Worm (Caenorhabditis elegans): ENCODE measurements around the gene F10D2.10.

The F10D2.10 gene

ce11 chrV:7194818-7195217, 38.8 kb upstream of the F10D2.10 start:
- TF ChIP-seq egrh-3 (GFP tag; IDR thresholded peaks at IDR 0.05) (0 out of 2 replicates have a peak, but pooled peaks have one; percentile 22), zfh-2 (GFP tag; conservative IDR thresholded peaks at IDR 0.05) (peak; percentile 66; the same call in 1 of the 2 replicates), cebp-1 (GFP tag; IDR thresholded peaks at IDR 0.05) (no peak), cebp-1 (tag; optimal IDR thresholded peaks at IDR 0.05) (no peak), pbrm-1 (GFP tag; IDR thresholded peaks at IDR 0.05) (0 out of 2 replicates have a peak, but pooled peaks have one; percentile 11)

- TF ChIP-seq mcd-1 (GFP tag; IDR thresholded peaks at IDR 0.05) (no peak), nfya-2 (GFP tag; IDR thresholded peaks at IDR 0.05) (no peak), madf-6 (GFP tag; IDR thresholded peaks at IDR 0.05) (0 out of 2 replicates have a peak, but pooled peaks have one; percentile 11), nhr-179 (tag; optimal IDR thresholded peaks at IDR 0.05) (no peak), F52B5.7 (tag; optimal IDR thresholded peaks at IDR 0.05) (no peak), B0336.3 (GFP tag; IDR thresholded peaks at IDR 0.05) (no peak), F23B12.7 (tag; optimal IDR thresholded peaks at IDR 0.05; ENCODE audit: insufficient read depth) (no peak)
These were observed 37.6 kb upstream of the F10D2.10 start, which contains the start of gene F09G2.8 for ce11 chrV:7193562-7193961. Gene F09G2.8, minus strand, starts transcription at chrV:7193662.

ce11 chrV:7187295-7187694, 31.3 kb upstream of the F10D2.10 start:
- TF ChIP-seq nhr-80 (tag; optimal IDR thresholded peaks at IDR 0.05) = peak; percentile 55
- TF ChIP-seq Y67H2A.10 (GFP tag; conservative IDR thresholded peaks at IDR 0.05) = no peak

- TF ChIP-seq F23B12.7 (tag; optimal IDR thresholded peaks at IDR 0.05; ENCODE audit: insufficient read depth) = no peak
- TF ChIP-seq mxl-1 (tag; optimal IDR thresholded peaks at IDR 0.05) = no peak
- TF ChIP-seq cebp-1 (GFP tag; IDR thresholded peaks at IDR 0.05) = no peak
- TF ChIP-seq cebp-1 (tag; optimal IDR thresholded peaks at IDR 0.05) = peak; percentile 49
- TF ChIP-seq nhr-80 (tag; optimal IDR thresholded peaks at IDR 0.05) = peak; percentile 68
These were observed 30.6 kb upstream of the F10D2.10 start for ce11 chrV:7186599-7186998.

- TF ChIP-seq egl-44 (GFP tag; IDR thresholded peaks at IDR 0.05) = no peak
- no peak for TF ChIP-seq hmg-1.2 (GFP tag; IDR thresholded peaks at IDR 0.05)
- no peak for TF ChIP-seq snpc-1.3 (tag; optimal IDR thresholded peaks at IDR 0.05; ENCODE audit: insufficient read depth)
- TF ChIP-seq F52B5.7 (tag; optimal IDR thresholded peaks at IDR 0.05) = no peak
- no peak for TF ChIP-seq hmg-20 (GFP tag; IDR thresholded peaks at IDR 0.05)
- TF ChIP-seq ccch-3 (GFP tag; optimal IDR thresholded peaks at IDR 0.05) = no peak
These were observed 28.6 kb upstream of the F10D2.10 start, which contains the start of gene pitr-5 for ce11 chrV:7184549-7184948. Gene pitr-5, plus strand, starts transcription at chrV:7184849.

- TF ChIP-seq nfya-2 (GFP tag; IDR thresholded peaks at IDR 0.05) (no peak), efl-1 (GFP tag; optimal IDR thresholded peaks at IDR 0.05) (peak; percentile 3), ceh-27 (GFP tag; optimal IDR thresholded peaks at IDR 0.05) (no peak), mel-28 (tag; optimal IDR thresholded peaks at IDR 0.05; ENCODE audit: borderline replicate concordance) (no peak), lsy-27 (tag; optimal IDR thresholded peaks at IDR 0.05; ENCODE audit: borderline replicate concordance, insufficient read depth) (no peak), F49E8.2 (tag; optimal IDR thresholded peaks at IDR 0.05; ENCODE audit: insufficient read depth) (no peak)
These were observed 22.9 kb upstream of the F10D2.10 start, which contains the start of gene cpsf-2 for ce11 chrV:7178843-7179242. Gene cpsf-2, plus strand, starts transcription at chrV:7179172.

- TF ChIP-seq B0035.1 (tag; optimal IDR thresholded peaks at IDR 0.05) (no peak), lin-40 (tag; optimal IDR thresholded peaks at IDR 0.05) (no peak), attf-3 (GFP tag; conservative IDR thresholded peaks at IDR 0.05) (no peak), ztf-6 (GFP tag; IDR thresholded peaks at IDR 0.05) (no peak), lsl-1 (GFP tag; optimal IDR thresholded peaks at IDR 0.05) (no peak), hlh-12 (tag; optimal IDR thresholded peaks at IDR 0.05) (no peak), Y53G8AR.9 (GFP tag; conservative IDR thresholded peaks at IDR 0.05) (no peak), zim-3 (tag; optimal IDR thresholded peaks at IDR 0.05) (no peak), gei-17 (GFP tag; optimal IDR thresholded peaks at IDR 0.05) (no peak), let-607 (tag; optimal IDR thresholded peaks at IDR 0.05) (no peak), rcor-1 (GFP tag; IDR thresholded peaks at IDR 0.05) (no peak)
These were observed 19.2 kb upstream of the F10D2.10 start, which contains the start of gene lgc-39 for ce11 chrV:7175201-7175600. Gene lgc-39, plus strand, starts transcription at chrV:7175501.

All from whole organism, young adult.